Fruit fly (Drosophila melanogaster): ENCODE data around the gene crb.

DNA sequence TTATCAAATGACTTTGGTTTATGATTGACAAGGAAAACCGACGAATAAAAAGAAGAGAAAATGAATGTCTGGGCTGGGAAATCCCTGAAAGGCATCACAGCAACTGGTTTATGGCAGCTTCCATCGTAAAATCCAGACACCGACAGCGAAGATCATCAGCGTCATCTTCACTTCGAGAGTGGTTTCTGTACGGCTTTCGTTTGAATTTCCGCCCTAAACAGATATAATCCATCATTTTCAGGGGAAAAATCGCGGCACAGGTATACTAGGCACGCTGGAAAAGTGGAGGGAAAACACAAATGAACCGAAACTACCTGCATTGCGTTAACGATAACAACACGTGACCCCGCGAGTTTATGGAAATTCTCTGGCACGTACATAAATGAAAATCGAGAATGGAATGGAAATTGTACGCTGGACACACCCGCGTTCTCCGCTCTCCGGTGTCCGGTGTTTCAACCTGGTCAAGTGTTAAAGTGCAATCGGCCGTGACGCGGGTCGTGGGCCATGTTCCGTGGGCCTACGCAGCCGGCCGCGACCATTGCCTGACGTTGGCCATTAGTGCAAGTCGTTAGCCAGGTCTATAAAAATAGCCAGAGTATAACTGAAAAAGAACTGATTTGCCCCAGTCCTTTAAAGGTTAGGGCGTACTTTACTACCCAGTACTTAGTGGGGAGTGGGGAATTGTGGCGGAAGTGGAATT is 2.7 kb downstream of the crb start:
- TF ChIP-seq psq (optimal IDR thresholded peaks at IDR 0.05) (no peak), ttk (optimal IDR thresholded peaks at IDR 0.05) (no peak)

Data from Kc167 (cell line).